Worm (Caenorhabditis elegans): ENCODE measurements around the gene F44G4.3.
A peak's percentile ranks its signal among the peaks of the same experiment; 100 is the strongest.

The F44G4.3 gene

ce11 chrII:9001743-9002222 is 4.3 kb upstream of the F44G4.3 start, which contains the start of gene F44G4.6:
Gene F44G4.6, minus strand, starts transcription at chrII:9001793.
- TF ChIP-seq nhr-90 (tag; optimal IDR thresholded peaks at IDR 0.05) (no peak), madf-8 (GFP tag; conservative IDR thresholded peaks at IDR 0.05) (no peak), lin-54 (GFP tag; optimal IDR thresholded peaks at IDR 0.05) (no peak), athp-1 (tag; optimal IDR thresholded peaks at IDR 0.05) (no peak), pbrm-1 (GFP tag; IDR thresholded peaks at IDR 0.05) (no peak), lir-1 (GFP tag; conservative IDR thresholded peaks at IDR 0.05) (no peak), snpc-1.1 (tag; optimal IDR thresholded peaks at IDR 0.05; ENCODE audit: insufficient read depth) (no peak), let-526 (GFP tag; IDR thresholded peaks at IDR 0.05) (no peak), D2030.7 (GFP tag; IDR thresholded peaks at IDR 0.05) (no peak), ztf-18 (tag; optimal IDR thresholded peaks at IDR 0.05) (no peak), F57C9.4 (tag; optimal IDR thresholded peaks at IDR 0.05) (no peak), lin-35 (GFP tag; optimal IDR thresholded peaks at IDR 0.05) (no peak), gei-17 (GFP tag; optimal IDR thresholded peaks at IDR 0.05) (no peak), nhr-120 (GFP tag; IDR thresholded peaks at IDR 0.05) (no peak), nfya-2 (GFP tag; IDR thresholded peaks at IDR 0.05) (no peak), let-607 (tag; optimal IDR thresholded peaks at IDR 0.05) (no peak), mes-4 (tag; optimal IDR thresholded peaks at IDR 0.05) (no peak)

ce11 chrII:9000331-9000730 is 2.9 kb upstream of the F44G4.3 start, which contains the start of gene F44G4.5:
Gene F44G4.5, minus strand, starts transcription at chrII:9000431.
- no peak for TF ChIP-seq snpc-3.4 (tag; optimal IDR thresholded peaks at IDR 0.05)
- no peak for TF ChIP-seq egrh-3 (GFP tag; IDR thresholded peaks at IDR 0.05)
- TF ChIP-seq ztf-18 (tag; optimal IDR thresholded peaks at IDR 0.05), result no peak
- TF ChIP-seq F55B11.4 (tag; optimal IDR thresholded peaks at IDR 0.05; ENCODE audit: borderline replicate concordance, insufficient read depth), result no peak
- no peak for TF ChIP-seq xnd-1 (tag; optimal IDR thresholded peaks at IDR 0.05)
- no peak for TF ChIP-seq ztf-26 (tag; optimal IDR thresholded peaks at IDR 0.05)
- TF ChIP-seq T26A5.8 (tag; optimal IDR thresholded peaks at IDR 0.05), result no peak
- TF ChIP-seq fkh-3 (tag; optimal IDR thresholded peaks at IDR 0.05), result no peak
- no peak for TF ChIP-seq nfyb-1 (GFP tag; IDR thresholded peaks at IDR 0.05)
- TF ChIP-seq let-607 (tag; optimal IDR thresholded peaks at IDR 0.05), result no peak

ce11 chrII:8996064-8996463 is 1.4 kb downstream of the F44G4.3 start, which contains the start of gene ndub-2:
Gene ndub-2, plus strand, starts transcription at chrII:8996364.
- TF ChIP-seq dpl-1 (GFP tag; optimal IDR thresholded peaks at IDR 0.05) (no peak), mel-28 (tag; optimal IDR thresholded peaks at IDR 0.05; ENCODE audit: borderline replicate concordance) (no peak), T26A5.8 (tag; optimal IDR thresholded peaks at IDR 0.05) (no peak), F23B12.7 (tag; optimal IDR thresholded peaks at IDR 0.05; ENCODE audit: insufficient read depth) (no peak), ceh-79 (tag; optimal IDR thresholded peaks at IDR 0.05) (no peak), hlh-12 (tag; optimal IDR thresholded peaks at IDR 0.05) (no peak), pbrm-1 (GFP tag; IDR thresholded peaks at IDR 0.05) (no peak), lir-1 (GFP tag; conservative IDR thresholded peaks at IDR 0.05) (no peak), snpc-1.1 (tag; optimal IDR thresholded peaks at IDR 0.05; ENCODE audit: insufficient read depth) (no peak), ztf-18 (tag; optimal IDR thresholded peaks at IDR 0.05) (no peak), Y53F4B.3 (GFP tag; IDR thresholded peaks at IDR 0.05) (no peak)

- no peak for TF ChIP-seq ama-1 (optimal IDR thresholded peaks at IDR 0.05)
- no peak for TF ChIP-seq ama-1 (GFP tag; optimal IDR thresholded peaks at IDR 0.05)
- TF ChIP-seq Y53G8AR.9 (GFP tag; conservative IDR thresholded peaks at IDR 0.05), result peak; percentile 48; the same call in 1 of the 2 replicates
These were observed 3.1 kb downstream of the F44G4.3 start, which contains the start of gene F44G4.1 for ce11 chrII:8994336-8994735. Gene F44G4.1, plus strand, starts transcription at chrII:8994636.
